ENCODE assay signal across 1 fruit fly cellular context in the genomic region with DNA sequence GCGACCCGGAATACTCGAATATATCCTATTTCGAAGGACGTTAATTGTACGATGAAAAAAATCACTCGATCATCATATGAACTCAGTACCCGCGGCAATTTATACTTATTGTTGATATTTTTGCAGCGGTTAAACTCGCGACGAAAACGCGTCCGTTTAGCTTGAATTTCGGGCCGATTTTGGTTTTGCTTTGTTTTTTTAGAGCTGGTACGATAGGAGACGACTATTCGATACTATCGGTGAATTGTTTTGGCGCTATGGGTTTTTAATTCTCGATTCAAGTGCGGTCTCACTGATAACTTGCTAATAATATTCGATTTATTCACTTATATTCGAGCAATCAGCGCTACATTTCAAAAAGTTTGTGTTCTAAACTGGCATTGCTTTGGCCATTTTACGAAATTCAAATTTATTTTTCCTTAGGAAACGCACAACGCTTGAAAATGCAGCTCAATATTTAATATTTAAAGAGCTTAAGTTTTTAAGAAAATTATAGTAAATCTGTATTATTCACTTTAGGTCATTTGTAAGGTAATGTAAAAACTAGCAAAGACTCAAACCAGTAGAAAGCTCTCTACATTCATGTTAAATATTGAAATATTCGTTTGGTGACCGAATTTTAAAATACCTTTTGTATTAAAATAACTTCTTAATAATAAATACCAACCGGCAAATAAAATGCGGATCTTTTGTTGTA.
TF ChIP-seq lines count a peak whose summit lies in the region.

Gene Spn, minus strand, starts transcription at position 175 of the 697 bp plus-strand sequence.

TF ChIP-seq in whole organism, embryonic, 481 proteins besides CTCF, POLR2A, EP300 and RAD21 (continued from another document and continues in another):
- TF ChIP-seq Abd-B (GFP tag; optimal IDR thresholded peaks at IDR 0.05; lab: Kevin White, UChicago) = no peak
- no peak for TF ChIP-seq Antp (GFP tag; optimal IDR thresholded peaks at IDR 0.05; lab: Kevin White, UChicago)
- TF ChIP-seq phol (tag; optimal IDR thresholded peaks at IDR 0.05; lab: Kevin White, UChicago) = no peak
- no peak for TF ChIP-seq fd3F (GFP tag; optimal IDR thresholded peaks at IDR 0.05; lab: Kevin White, UChicago)
- TF ChIP-seq Scr (GFP tag; IDR thresholded peaks at IDR 0.05; lab: Robert Waterston, UW; ENCODE audit: partially characterized antibody) = peak; percentile 98
- TF ChIP-seq pan (optimal IDR thresholded peaks at IDR 0.05; lab: Kevin White, UChicago) = no peak
- TF ChIP-seq pan (GFP tag; optimal IDR thresholded peaks at IDR 0.05 in 1 of 2, IDR thresholded peaks at IDR 0.05 in 1 of 2) = peak in 1 of 2 experiments; percentile 5
- TF ChIP-seq CG12155 (GFP tag; optimal IDR thresholded peaks at IDR 0.05; lab: Kevin White, UChicago) = no peak
- TF ChIP-seq D19A (tag; optimal IDR thresholded peaks at IDR 0.05; lab: Kevin White, UChicago) = peak; percentile 84
- no peak for TF ChIP-seq CkIIα-i1 (GFP tag; IDR thresholded peaks at IDR 0.05; lab: Robert Waterston, UW)
- TF ChIP-seq CG33557 (GFP tag; optimal IDR thresholded peaks at IDR 0.05; lab: Kevin White, UChicago) = no peak
- no peak for TF ChIP-seq dmrt11E (tag; optimal IDR thresholded peaks at IDR 0.05; lab: Kevin White, UChicago)
- peak; percentile 49 for TF ChIP-seq CG6765 (GFP tag; optimal IDR thresholded peaks at IDR 0.05; lab: Kevin White, UChicago)
- TF ChIP-seq Dref (GFP tag; IDR thresholded peaks at IDR 0.05; lab: Robert Waterston, UW) = peak; percentile 86
- no peak for TF ChIP-seq Hmx (GFP tag; optimal IDR thresholded peaks at IDR 0.05; lab: Kevin White, UChicago)
- TF ChIP-seq Side (GFP tag; optimal IDR thresholded peaks at IDR 0.05; lab: Kevin White, UChicago) = no peak
- TF ChIP-seq CG18262 (tag; optimal IDR thresholded peaks at IDR 0.05; lab: Kevin White, UChicago) = no peak
- peak; percentile 39 for TF ChIP-seq CG17186 (GFP tag; optimal IDR thresholded peaks at IDR 0.05; lab: Kevin White, UChicago)
- peak; percentile 40; the same call in 1 of the 2 replicates for TF ChIP-seq NFAT (GFP tag; IDR thresholded peaks at IDR 0.05; lab: Robert Waterston, UW)
- peak; percentile 0 for TF ChIP-seq CG17359 (tag; optimal IDR thresholded peaks at IDR 0.05; lab: Kevin White, UChicago)
- peak; percentile 95 for TF ChIP-seq unc-4 (GFP tag; IDR thresholded peaks at IDR 0.05; lab: Robert Waterston, UW; ENCODE audit: partially characterized antibody)
- no peak for TF ChIP-seq ken (GFP tag; IDR thresholded peaks at IDR 0.05; lab: Robert Waterston, UW)
- TF ChIP-seq usp (GFP tag; optimal IDR thresholded peaks at IDR 0.05; lab: Kevin White, UChicago) = no peak
- TF ChIP-seq ash1 (GFP tag; optimal IDR thresholded peaks at IDR 0.05; lab: Kevin White, UChicago) = no peak
- peak; percentile 95 for TF ChIP-seq CG14860 (GFP tag; IDR thresholded peaks at IDR 0.05; lab: Robert Waterston, UW; ENCODE audit: partially characterized antibody)
- TF ChIP-seq ap (GFP tag; IDR thresholded peaks at IDR 0.05; lab: Robert Waterston, UW) = no peak
- no peak for TF ChIP-seq CG15696 (tag; optimal IDR thresholded peaks at IDR 0.05; lab: Kevin White, UChicago)
- TF ChIP-seq Gsc (GFP tag; IDR thresholded peaks at IDR 0.05; lab: Robert Waterston, UW) = no peak
- no peak for TF ChIP-seq br (optimal IDR thresholded peaks at IDR 0.05; lab: Kevin White, UChicago)
- no peak for TF ChIP-seq CG17385 (GFP tag; optimal IDR thresholded peaks at IDR 0.05; lab: Kevin White, UChicago)
- no peak for TF ChIP-seq al (GFP tag; IDR thresholded peaks at IDR 0.05; lab: Robert Waterston, UW)
- TF ChIP-seq sens (GFP tag; lab: Kevin White, UChicago) = peak; percentile 90
- TF ChIP-seq CG31365 (tag; optimal IDR thresholded peaks at IDR 0.05; lab: Kevin White, UChicago) = peak; percentile 39
- no peak for TF ChIP-seq CG1233 (GFP tag; optimal IDR thresholded peaks at IDR 0.05; lab: Kevin White, UChicago)
- TF ChIP-seq sens-2 (GFP tag; IDR thresholded peaks at IDR 0.05; lab: Robert Waterston, UW) = no peak
- no peak for TF ChIP-seq CG30020 (tag; optimal IDR thresholded peaks at IDR 0.05; lab: Kevin White, UChicago)
- no peak for TF ChIP-seq pb (GFP tag; optimal IDR thresholded peaks at IDR 0.05; lab: Kevin White, UChicago)
- TF ChIP-seq CG4730 (GFP tag; IDR thresholded peaks at IDR 0.05; lab: Robert Waterston, UW) = no peak
- no peak for TF ChIP-seq lmd (GFP tag; IDR thresholded peaks at IDR 0.05; lab: Robert Waterston, UW)
- no peak for TF ChIP-seq kah (GFP tag; optimal IDR thresholded peaks at IDR 0.05; lab: Kevin White, UChicago)
- TF ChIP-seq CG17612 (GFP tag; IDR thresholded peaks at IDR 0.05; lab: Robert Waterston, UW) = no peak
- TF ChIP-seq crol (GFP tag; IDR thresholded peaks at IDR 0.05; lab: Robert Waterston, UW) = no peak
- 0 out of 2 replicates have a peak, but pooled peaks have one; percentile 28 for TF ChIP-seq cas (GFP tag; IDR thresholded peaks at IDR 0.05; lab: Robert Waterston, UW)
- no peak for TF ChIP-seq emc (GFP tag; optimal IDR thresholded peaks at IDR 0.05; lab: Kevin White, UChicago)
- TF ChIP-seq MTF-1 (GFP tag; optimal IDR thresholded peaks at IDR 0.05; lab: Kevin White, UChicago; ENCODE audit: borderline replicate concordance) = no peak
- TF ChIP-seq CG14667 (GFP tag; IDR thresholded peaks at IDR 0.05; lab: Robert Waterston, UW) = no peak
- TF ChIP-seq wor (GFP tag; IDR thresholded peaks at IDR 0.05; lab: Robert Waterston, UW) = no peak
- no peak for TF ChIP-seq h (optimal IDR thresholded peaks at IDR 0.05; lab: Kevin White, UChicago)
- no peak for TF ChIP-seq pum (GFP tag; optimal IDR thresholded peaks at IDR 0.05; lab: Kevin White, UChicago)
- TF ChIP-seq gcm (GFP tag; optimal IDR thresholded peaks at IDR 0.05; lab: Kevin White, UChicago) = no peak
- no peak for TF ChIP-seq tio (GFP tag; optimal IDR thresholded peaks at IDR 0.05; lab: Kevin White, UChicago)
- TF ChIP-seq CHES-1-like (GFP tag; optimal IDR thresholded peaks at IDR 0.05; lab: Kevin White, UChicago) = peak; percentile 23
- peak; percentile 21 for TF ChIP-seq ewg (GFP tag; optimal IDR thresholded peaks at IDR 0.05; lab: Kevin White, UChicago)
- TF ChIP-seq bcd (GFP tag; optimal IDR thresholded peaks at IDR 0.05; lab: Kevin White, UChicago) = no peak
- no peak for TF ChIP-seq C15 (GFP tag; IDR thresholded peaks at IDR 0.05; lab: Robert Waterston, UW)
- TF ChIP-seq CG6813 (GFP tag; optimal IDR thresholded peaks at IDR 0.05; lab: Kevin White, UChicago) = no peak
- no peak for TF ChIP-seq chn (GFP tag; optimal IDR thresholded peaks at IDR 0.05; lab: Kevin White, UChicago)
- peak; percentile 20 for TF ChIP-seq CG4424 (GFP tag; optimal IDR thresholded peaks at IDR 0.05; lab: Kevin White, UChicago)
- TF ChIP-seq ERR (GFP tag; optimal IDR thresholded peaks at IDR 0.05; lab: Kevin White, UChicago) = no peak
- peak; percentile 82 for TF ChIP-seq CG3995 (GFP tag; optimal IDR thresholded peaks at IDR 0.05; lab: Kevin White, UChicago)
- peak; percentile 29; the same call in 1 of the 2 replicates for TF ChIP-seq rib (GFP tag; IDR thresholded peaks at IDR 0.05; lab: Robert Waterston, UW)
- no peak for TF ChIP-seq CG8388 (GFP tag; optimal IDR thresholded peaks at IDR 0.05; lab: Kevin White, UChicago)
- no peak for TF ChIP-seq CG13894 (tag; optimal IDR thresholded peaks at IDR 0.05; lab: Kevin White, UChicago)
- no peak for TF ChIP-seq jumu (GFP tag; optimal IDR thresholded peaks at IDR 0.05; lab: Kevin White, UChicago)
- no peak for TF ChIP-seq CG8089 (GFP tag; optimal IDR thresholded peaks at IDR 0.05; lab: Kevin White, UChicago)
- TF ChIP-seq org-1 (GFP tag; optimal IDR thresholded peaks at IDR 0.05; lab: Kevin White, UChicago) = no peak
- TF ChIP-seq CG17361 (GFP tag; IDR thresholded peaks at IDR 0.05; lab: Robert Waterston, UW) = no peak
- TF ChIP-seq knrl (GFP tag; IDR thresholded peaks at IDR 0.05; lab: Robert Waterston, UW; ENCODE audit: partially characterized antibody) = peak; percentile 98
- no peak for TF ChIP-seq Dfd (GFP tag; optimal IDR thresholded peaks at IDR 0.05; lab: Kevin White, UChicago)
- TF ChIP-seq odd (GFP tag; optimal IDR thresholded peaks at IDR 0.05; lab: Kevin White, UChicago) = no peak
- TF ChIP-seq NK7.1 (GFP tag; optimal IDR thresholded peaks at IDR 0.05; lab: Kevin White, UChicago) = no peak
- peak; percentile 82 for TF ChIP-seq CG9797 (GFP tag; optimal IDR thresholded peaks at IDR 0.05; lab: Kevin White, UChicago)
- TF ChIP-seq CG11456 (GFP tag; IDR thresholded peaks at IDR 0.05; lab: Robert Waterston, UW) = no peak
- no peak for TF ChIP-seq nerfin-1 (tag; optimal IDR thresholded peaks at IDR 0.05; lab: Kevin White, UChicago)
- no peak for TF ChIP-seq fd96Cb (tag; optimal IDR thresholded peaks at IDR 0.05; lab: Kevin White, UChicago)
- TF ChIP-seq psq (GFP tag; optimal IDR thresholded peaks at IDR 0.05; lab: Kevin White, UChicago) = no peak
- TF ChIP-seq D (optimal IDR thresholded peaks at IDR 0.05; lab: Kevin White, UChicago) = no peak
- no peak for TF ChIP-seq D (GFP tag; optimal IDR thresholded peaks at IDR 0.05; lab: Kevin White, UChicago)
- peak; percentile 11 for TF ChIP-seq Dek (tag; optimal IDR thresholded peaks at IDR 0.05; lab: Kevin White, UChicago)
- TF ChIP-seq bigmax (GFP tag; optimal IDR thresholded peaks at IDR 0.05; lab: Kevin White, UChicago) = no peak
- no peak for TF ChIP-seq CG13123 (GFP tag; optimal IDR thresholded peaks at IDR 0.05; lab: Kevin White, UChicago)
- TF ChIP-seq ase (GFP tag; IDR thresholded peaks at IDR 0.05; lab: Robert Waterston, UW) = no peak
- TF ChIP-seq da (GFP tag; optimal IDR thresholded peaks at IDR 0.05; lab: Kevin White, UChicago) = no peak
- no peak for TF ChIP-seq Sox100B (GFP tag; optimal IDR thresholded peaks at IDR 0.05; lab: Kevin White, UChicago)
- no peak for TF ChIP-seq CG5953 (GFP tag; IDR thresholded peaks at IDR 0.05; lab: Robert Waterston, UW)
- no peak for TF ChIP-seq bowl (GFP tag; IDR thresholded peaks at IDR 0.05; lab: Robert Waterston, UW)
- no peak for TF ChIP-seq cato (GFP tag; optimal IDR thresholded peaks at IDR 0.05; lab: Kevin White, UChicago; ENCODE audit: borderline replicate concordance)
- no peak for TF ChIP-seq CG3726 (GFP tag; IDR thresholded peaks at IDR 0.05; lab: Robert Waterston, UW)
- TF ChIP-seq CG9437 (GFP tag; optimal IDR thresholded peaks at IDR 0.05; lab: Kevin White, UChicago) = no peak
- peak; percentile 98 for TF ChIP-seq CG34224 (GFP tag; IDR thresholded peaks at IDR 0.05; lab: Robert Waterston, UW; ENCODE audit: partially characterized antibody)
- TF ChIP-seq ssp (GFP tag; IDR thresholded peaks at IDR 0.05; lab: Robert Waterston, UW) = no peak
- TF ChIP-seq E2f2 (GFP tag; IDR thresholded peaks at IDR 0.05; lab: Robert Waterston, UW) = peak; percentile 94
- TF ChIP-seq CG10565 (GFP tag; optimal IDR thresholded peaks at IDR 0.05; lab: Kevin White, UChicago) = no peak
- peak; percentile 33 for TF ChIP-seq zf30C (GFP tag; optimal IDR thresholded peaks at IDR 0.05; lab: Kevin White, UChicago)
- no peak for TF ChIP-seq GATAe (GFP tag; conservative IDR thresholded peaks at IDR 0.05; lab: Robert Waterston, UW)
- no peak for TF ChIP-seq Hsf (GFP tag; optimal IDR thresholded peaks at IDR 0.05; lab: Kevin White, UChicago)
- TF ChIP-seq Xbp1 (GFP tag; optimal IDR thresholded peaks at IDR 0.05; lab: Kevin White, UChicago) = peak; percentile 10
- no peak for TF ChIP-seq CG10274 (GFP tag; optimal IDR thresholded peaks at IDR 0.05; lab: Kevin White, UChicago)
- TF ChIP-seq CG9609 (GFP tag; optimal IDR thresholded peaks at IDR 0.05; lab: Kevin White, UChicago) = no peak
- no peak for TF ChIP-seq Spps (tag; optimal IDR thresholded peaks at IDR 0.05; lab: Kevin White, UChicago)
- no peak for TF ChIP-seq chif (GFP tag; optimal IDR thresholded peaks at IDR 0.05; lab: Kevin White, UChicago)
- no peak for TF ChIP-seq CG2875 (GFP tag; optimal IDR thresholded peaks at IDR 0.05; lab: Kevin White, UChicago)
- 0 out of 2 replicates have a peak, but pooled peaks have one; percentile 22 for TF ChIP-seq MBD-R2 (GFP tag; IDR thresholded peaks at IDR 0.05; lab: Robert Waterston, UW)
- no peak for TF ChIP-seq Fer2 (tag; optimal IDR thresholded peaks at IDR 0.05; lab: Kevin White, UChicago)
- TF ChIP-seq Dip2 (GFP tag; IDR thresholded peaks at IDR 0.05; lab: Robert Waterston, UW) = no peak
- no peak for TF ChIP-seq CG34422 (GFP tag; IDR thresholded peaks at IDR 0.05; lab: Robert Waterston, UW)
- peak; percentile 31 for TF ChIP-seq CG2120 (GFP tag; optimal IDR thresholded peaks at IDR 0.05; lab: Kevin White, UChicago)
- TF ChIP-seq seq (GFP tag; IDR thresholded peaks at IDR 0.05; lab: Robert Waterston, UW) = no peak
- no peak for TF ChIP-seq CG7786 (GFP tag; optimal IDR thresholded peaks at IDR 0.05; lab: Kevin White, UChicago)
- no peak for TF ChIP-seq Nf-YB (GFP tag; optimal IDR thresholded peaks at IDR 0.05; lab: Kevin White, UChicago)
- peak; percentile 13 for TF ChIP-seq NC2β (GFP tag; optimal IDR thresholded peaks at IDR 0.05; lab: Kevin White, UChicago)
- TF ChIP-seq pfk (GFP tag; optimal IDR thresholded peaks at IDR 0.05; lab: Kevin White, UChicago) = no peak
- TF ChIP-seq CG14050 (GFP tag; IDR thresholded peaks at IDR 0.05; lab: Robert Waterston, UW) = no peak
- TF ChIP-seq maf-S (GFP tag; optimal IDR thresholded peaks at IDR 0.05; lab: Kevin White, UChicago) = peak; percentile 26
- TF ChIP-seq Rx (GFP tag; IDR thresholded peaks at IDR 0.05; lab: Robert Waterston, UW) = no peak
- peak; percentile 93 for TF ChIP-seq mld (GFP tag; IDR thresholded peaks at IDR 0.05; lab: Robert Waterston, UW; ENCODE audit: partially characterized antibody)
- TF ChIP-seq eyg (GFP tag; optimal IDR thresholded peaks at IDR 0.05; lab: Kevin White, UChicago) = no peak
- no peak for TF ChIP-seq NfI (GFP tag; optimal IDR thresholded peaks at IDR 0.05; lab: Kevin White, UChicago)
- TF ChIP-seq CG12391 (tag; optimal IDR thresholded peaks at IDR 0.05; lab: Kevin White, UChicago) = peak; percentile 15
- no peak for TF ChIP-seq CG32772 (GFP tag; IDR thresholded peaks at IDR 0.05; lab: Robert Waterston, UW)
- TF ChIP-seq MESR4 (GFP tag; optimal IDR thresholded peaks at IDR 0.05; lab: Kevin White, UChicago) = peak; percentile 34
- TF ChIP-seq CG15269 (tag; optimal IDR thresholded peaks at IDR 0.05; lab: Kevin White, UChicago) = no peak
- peak; percentile 13 for TF ChIP-seq CG7928 (GFP tag; optimal IDR thresholded peaks at IDR 0.05; lab: Kevin White, UChicago)
- peak; percentile 99 for TF ChIP-seq CG6791 (GFP tag; IDR thresholded peaks at IDR 0.05; lab: Robert Waterston, UW; ENCODE audit: partially characterized antibody)
- no peak; the same call in 1 of the 2 replicates for TF ChIP-seq stc (GFP tag; IDR thresholded peaks at IDR 0.05; lab: Robert Waterston, UW)
- no peak for TF ChIP-seq Ptx1 (GFP tag; IDR thresholded peaks at IDR 0.05; lab: Robert Waterston, UW)
- peak in 1 of 2 experiments; percentile 24 for TF ChIP-seq bsh (GFP tag; optimal IDR thresholded peaks at IDR 0.05; lab: Kevin White, UChicago)
- no peak for TF ChIP-seq CG16815 (GFP tag; optimal IDR thresholded peaks at IDR 0.05; lab: Kevin White, UChicago)
